Worm (Caenorhabditis elegans): ENCODE data around the gene tbx-35.
"Not testable (repeated sequence)": the region's sequence is repeated elsewhere in the genome, so short reads cannot be mapped to it uniquely, and the experiment has no call there.

The tbx-35 gene

DNA sequence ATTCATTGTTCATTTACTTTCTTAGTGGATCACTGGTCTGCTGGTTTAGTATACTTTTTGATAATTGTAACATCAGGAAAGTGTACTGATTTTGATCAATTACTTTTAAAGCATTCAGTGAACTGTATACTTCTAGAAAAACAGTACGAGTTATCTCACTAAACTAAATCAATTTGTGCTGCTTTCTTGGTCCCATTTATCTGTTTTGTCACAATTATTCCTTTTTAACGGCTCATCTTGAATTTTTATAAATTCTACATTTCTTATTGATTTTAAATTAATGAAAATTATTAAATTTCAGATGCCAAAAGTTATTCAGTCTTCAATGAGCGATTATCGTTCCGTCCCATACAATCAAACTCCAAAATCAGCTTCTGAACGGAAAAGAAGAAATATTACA, 9.7 kb upstream of the tbx-35 start, which contains the start of gene hlh-25:
hlh-25 (plus strand) TSS at position 301 of the 400 bp plus-strand sequence.
- TF ChIP-seq peb-1, ztf-11, egl-27 (tag; optimal IDR thresholded peaks at IDR 0.05): not testable (repeated sequence)

DNA sequence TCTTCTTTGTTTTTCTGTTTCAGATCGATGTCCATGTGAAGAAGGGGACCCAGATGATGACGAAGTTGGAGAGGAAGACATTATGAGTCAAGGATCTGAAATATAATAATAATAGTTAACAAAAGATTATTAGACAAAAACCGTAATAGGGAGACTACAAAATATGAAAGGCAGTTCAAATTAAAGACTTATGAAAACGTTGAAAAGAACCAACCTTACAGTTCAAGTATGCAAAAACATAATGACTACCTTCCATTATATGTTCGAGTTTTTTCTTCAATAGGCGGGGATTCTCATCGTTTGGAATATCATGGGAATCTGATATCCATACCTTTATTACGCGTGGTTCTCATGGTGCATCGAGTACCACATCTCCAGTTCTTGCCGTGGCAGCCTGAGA, 8.4 kb upstream of the tbx-35 start, which contains the start of gene hlh-26:
hlh-26 (minus strand) TSS at position 101 of the 400 bp plus-strand sequence.
- TF ChIP-seq nhr-11 (tag; optimal IDR thresholded peaks at IDR 0.05) (no peak), egl-27 (tag; optimal IDR thresholded peaks at IDR 0.05) (no peak), elt-3 (tag; optimal IDR thresholded peaks at IDR 0.05) (no peak), R02D3.7 (tag; optimal IDR thresholded peaks at IDR 0.05) (no peak), zag-1 (tag; optimal IDR thresholded peaks at IDR 0.05) (no peak), unc-39 (tag; optimal IDR thresholded peaks at IDR 0.05) (no peak), nhr-6 (tag; optimal IDR thresholded peaks at IDR 0.05) (no peak), Y55F3AM.14 (GFP tag; optimal IDR thresholded peaks at IDR 0.05) (no peak), sem-4 (tag; optimal IDR thresholded peaks at IDR 0.05) (no peak), peb-1 (tag; optimal IDR thresholded peaks at IDR 0.05) (no peak), lin-13 (GFP tag; optimal IDR thresholded peaks at IDR 0.05) (no peak), unc-62 (GFP tag; optimal IDR thresholded peaks at IDR 0.05) (no peak), mbf-1 (tag; optimal IDR thresholded peaks at IDR 0.05) (no peak), ama-1 (optimal IDR thresholded peaks at IDR 0.05) (no peak), mdl-1 (tag; optimal IDR thresholded peaks at IDR 0.05) (no peak), nhr-129 (tag; optimal IDR thresholded peaks at IDR 0.05) (no peak), lin-39 (tag; optimal IDR thresholded peaks at IDR 0.05) (no peak)

DNA sequence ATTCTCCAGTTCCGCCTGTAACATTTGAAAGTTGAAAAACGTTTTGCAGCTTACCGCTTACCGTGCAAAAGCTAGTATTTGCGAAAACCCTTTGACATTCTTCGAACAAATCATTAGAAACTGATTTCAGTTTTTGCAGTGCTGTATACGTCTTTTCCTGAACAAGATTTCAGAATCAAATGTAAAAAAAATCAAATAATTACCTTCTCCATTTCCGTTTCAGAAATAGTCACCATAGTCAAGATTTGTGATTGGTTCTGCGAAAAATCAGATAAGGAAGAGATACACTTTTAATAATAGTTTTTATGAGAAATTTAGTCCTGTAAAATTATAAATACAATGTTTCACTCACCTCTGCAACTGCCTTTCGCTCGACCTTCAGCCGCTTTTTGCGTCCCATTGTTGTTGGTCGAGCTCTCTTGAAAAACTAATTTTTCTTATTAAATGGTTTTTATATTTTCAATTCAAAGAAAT, 6.7 kb upstream of the tbx-35 start, which contains the start of gene C17C3.9:
C17C3.9 (minus strand) TSS at position 424 of the 474 bp plus-strand sequence.
- TF ChIP-seq nhr-129 (tag; optimal IDR thresholded peaks at IDR 0.05) (no peak), dmd-4 (tag; optimal IDR thresholded peaks at IDR 0.05) (no peak), ztf-1 (GFP tag; conservative IDR thresholded peaks at IDR 0.05) (no peak), lin-13 (GFP tag; optimal IDR thresholded peaks at IDR 0.05) (no peak), egl-27 (tag; optimal IDR thresholded peaks at IDR 0.05) (no peak), nhr-12 (tag; optimal IDR thresholded peaks at IDR 0.05) (no peak)

DNA sequence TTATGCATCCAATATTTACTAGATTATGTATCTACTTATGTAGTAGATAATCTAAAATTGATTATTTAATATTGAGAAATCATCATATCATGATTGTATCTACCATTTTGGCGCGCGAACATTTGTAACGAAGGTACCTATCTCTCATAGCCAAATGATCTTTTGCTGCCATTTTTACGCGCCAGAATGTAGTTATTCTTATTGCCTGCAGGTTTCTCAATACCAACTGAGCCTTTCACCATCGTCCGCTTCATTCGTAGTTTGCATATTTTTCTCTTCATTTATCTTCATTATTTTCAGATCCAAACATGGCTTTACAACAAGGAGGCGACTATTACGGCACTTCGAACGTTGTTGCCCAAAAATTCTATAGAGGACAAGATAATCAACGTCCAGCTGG, 2.6 kb upstream of the tbx-35 start, which contains the start of gene ZK177.1:
ZK177.1 (plus strand) TSS at position 301 of the 400 bp plus-strand sequence.
- TF ChIP-seq ZK546.5 (tag; optimal IDR thresholded peaks at IDR 0.05) (no peak), nhr-11 (tag; optimal IDR thresholded peaks at IDR 0.05) (no peak), egl-27 (tag; optimal IDR thresholded peaks at IDR 0.05) (no peak), gmeb-1 (tag; optimal IDR thresholded peaks at IDR 0.05) (no peak), nhr-77 (tag; optimal IDR thresholded peaks at IDR 0.05) (no peak), nhr-129 (tag; optimal IDR thresholded peaks at IDR 0.05) (no peak), ztf-11 (tag; optimal IDR thresholded peaks at IDR 0.05) (no peak), nhr-237 (tag; optimal IDR thresholded peaks at IDR 0.05) (no peak), fos-1 (tag; optimal IDR thresholded peaks at IDR 0.05) (no peak)

DNA sequence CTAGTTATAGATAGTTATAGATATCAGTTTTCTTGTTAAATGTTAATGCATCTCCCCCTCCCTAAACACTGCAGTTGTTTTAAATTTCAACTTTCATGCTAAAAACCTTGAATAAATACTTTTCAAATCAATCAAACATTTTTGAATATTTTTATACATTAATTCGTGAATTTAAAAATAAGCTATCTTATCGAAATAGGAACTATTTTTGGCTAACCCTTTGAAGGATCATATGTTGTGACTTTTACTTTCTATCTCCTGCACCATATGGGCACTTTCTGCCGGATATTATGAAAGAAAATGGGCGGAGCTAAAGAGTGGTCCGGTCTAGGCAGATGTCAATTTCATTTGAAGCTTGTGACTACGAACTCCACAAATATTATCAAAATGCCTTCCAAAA, 2.6 kb downstream of the tbx-35 start, which contains the start of gene ZK177.11:
ZK177.11 (plus strand) TSS at position 301 of the 400 bp plus-strand sequence.
- TF ChIP-seq nhr-23 (tag; optimal IDR thresholded peaks at IDR 0.05) (no peak), nhr-12 (tag; optimal IDR thresholded peaks at IDR 0.05) (no peak), mab-5 (tag; optimal IDR thresholded peaks at IDR 0.05) (no peak), ztf-1 (GFP tag; conservative IDR thresholded peaks at IDR 0.05) (no peak), gmeb-1 (tag; optimal IDR thresholded peaks at IDR 0.05) (no peak), nhr-21 (tag; optimal IDR thresholded peaks at IDR 0.05) (no peak), elt-1 (tag; optimal IDR thresholded peaks at IDR 0.05) (no peak), ztf-4 (tag; optimal IDR thresholded peaks at IDR 0.05) (no peak), ceh-82 (tag; optimal IDR thresholded peaks at IDR 0.05) (no peak), ztf-11 (tag; optimal IDR thresholded peaks at IDR 0.05) (no peak), ZK546.5 (tag; optimal IDR thresholded peaks at IDR 0.05) (no peak), crh-2 (tag; optimal IDR thresholded peaks at IDR 0.05) (no peak), mbf-1 (tag; optimal IDR thresholded peaks at IDR 0.05) (no peak)

DNA sequence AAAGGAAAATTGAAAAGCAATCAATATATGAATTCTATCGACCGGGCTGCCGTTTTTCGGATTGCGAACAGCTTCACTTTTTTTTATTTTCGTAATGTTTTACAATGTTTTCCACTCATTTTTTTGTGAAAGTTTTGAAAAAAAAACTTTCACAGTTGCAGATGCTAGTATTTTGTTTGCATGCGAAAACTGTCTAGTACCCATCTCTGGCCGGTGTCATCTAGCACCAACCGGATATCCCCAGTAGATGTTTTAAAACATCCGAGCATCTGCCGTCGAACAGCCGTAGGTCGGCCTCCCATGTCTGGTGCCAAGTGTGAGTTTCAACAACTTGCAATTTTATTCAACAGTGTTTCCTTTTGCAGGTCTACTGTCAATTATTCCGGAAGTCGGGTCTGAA, 3.8 kb downstream of the tbx-35 start, which contains the start of gene ZK177.12:
ZK177.12 (plus strand) TSS at position 301 of the 400 bp plus-strand sequence.
- TF ChIP-seq blmp-1 (tag; optimal IDR thresholded peaks at IDR 0.05; ENCODE audit: insufficient read depth) (no peak), sma-3 (GFP tag; optimal IDR thresholded peaks at IDR 0.05) (no peak), C34F6.9 (tag; optimal IDR thresholded peaks at IDR 0.05) (no peak), nhr-6 (tag; optimal IDR thresholded peaks at IDR 0.05) (no peak), nhr-129 (tag; optimal IDR thresholded peaks at IDR 0.05) (no peak), ztf-4 (tag; optimal IDR thresholded peaks at IDR 0.05) (no peak), dmd-4 (tag; optimal IDR thresholded peaks at IDR 0.05) (no peak), unc-39 (tag; optimal IDR thresholded peaks at IDR 0.05) (no peak), lin-39 (tag; optimal IDR thresholded peaks at IDR 0.05) (no peak), crh-2 (tag; optimal IDR thresholded peaks at IDR 0.05) (no peak), nhr-21 (tag; optimal IDR thresholded peaks at IDR 0.05) (no peak), nhr-237 (tag; optimal IDR thresholded peaks at IDR 0.05) (no peak), mbf-1 (tag; optimal IDR thresholded peaks at IDR 0.05) (no peak), ama-1 (optimal IDR thresholded peaks at IDR 0.05) (no peak), nhr-12 (tag; optimal IDR thresholded peaks at IDR 0.05) (no peak), gmeb-1 (tag; optimal IDR thresholded peaks at IDR 0.05) (no peak)
